Fruit fly (Drosophila melanogaster): ENCODE results near the gene RpS28-like.

DNA sequence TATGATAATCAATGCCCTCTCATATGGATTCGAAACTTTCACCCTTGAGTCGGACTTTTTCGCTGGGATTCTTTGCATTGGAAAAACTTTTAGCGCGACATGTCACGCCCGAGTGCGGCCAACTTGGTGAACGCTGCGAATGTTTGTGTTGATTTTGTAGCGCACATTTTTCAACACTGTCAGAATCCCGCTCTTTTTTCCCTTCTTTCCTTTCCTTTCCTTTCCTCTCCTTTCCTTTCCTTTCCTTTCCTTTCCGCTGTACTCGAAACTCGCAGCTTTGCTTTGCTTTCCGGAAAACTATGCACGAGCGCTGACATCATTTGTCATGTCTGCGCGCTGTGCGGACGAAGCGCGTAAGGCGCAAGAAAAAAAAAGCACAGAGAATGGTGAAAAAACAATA is 30.8 kb downstream of the RpS28-like start:
- TF ChIP-seq Sin3A (optimal IDR thresholded peaks at IDR 0.05) (no peak), psq (optimal IDR thresholded peaks at IDR 0.05) (no peak), insv (optimal IDR thresholded peaks at IDR 0.05) (no peak), h (optimal IDR thresholded peaks at IDR 0.05) (no peak)
